Worm (Caenorhabditis elegans) whole organism, L4/young adult: Measurements from ENCODE around the gene F54F7.3.

Experiments
- W03F9.2 ChIP-seq: fragments of 150-350 bp; optimal IDR thresholded peaks from 2 replicates; lab custom pipeline; 2014; ENCODE audit warnings: missing biosample characterization, missing genetic modification characterization
- dao-5 ChIP-seq: sonication (generic microtip); optimal IDR thresholded peaks from 2 replicates; lab custom pipeline; 2016; ENCODE audit warnings: missing genotype, missing genetic modification characterization, moderate library complexity, missing compliant biosample characterization
- him-1 ChIP-seq: sonication (generic microtip); optimal IDR thresholded peaks from 2 replicates; lab custom pipeline; 2016; ENCODE audit warnings: missing genotype, missing genetic modification reagents, missing genetic modification characterization, missing compliant biosample characterization

ce11 chrX:11854903-11855302 is 4.9 kb upstream of the F54F7.3 start, which contains the start of gene F54F7.8:
- no peak for TF ChIP-seq him-1 (tag; lab: Kevin White, UChicago)
- TF ChIP-seq dao-5 (tag; lab: Kevin White, UChicago): no peak
- no peak for TF ChIP-seq W03F9.2 (tag; lab: Kevin White, UChicago)
